Fruit fly (Drosophila melanogaster) whole organism, embryonic: ENCODE results near the gene CheA75a.

Experiments
- Ada2b ChIP-seq: fragments of 200-800 bp; sonication (Bioruptor generic); IDR thresholded peaks from 2 replicates; pipeline ENCODE4 v1.3.6; 2022; ENCODE audit warnings: missing biosample characterization, missing genetic modification characterization
- Atf3 ChIP-seq: fragments of 200-800 bp; sonication (Bioruptor generic); optimal IDR thresholded peaks from 3 replicates; lab custom pipeline; 2016; ENCODE audit warnings: missing biosample characterization, missing genetic modification characterization
- CG10959 ChIP-seq: fragments of 200-800 bp; sonication (Bioruptor generic); IDR thresholded peaks from 2 replicates; pipeline ENCODE4 v1.3.6; 2022; ENCODE audit warnings: missing biosample characterization, missing genetic modification characterization
- CG14014 ChIP-seq: fragments of 200-800 bp; sonication (Bioruptor generic); IDR thresholded peaks from 2 replicates; pipeline ENCODE4 v1.3.6; 2022; ENCODE audit warnings: missing biosample characterization, missing genetic modification characterization
- CG14441 ChIP-seq: fragments of 200-800 bp; sonication (Bioruptor generic); IDR thresholded peaks from 2 replicates; pipeline ENCODE4 v1.3.6; 2022; ENCODE audit warnings: missing biosample characterization, missing genetic modification characterization
- CG1792 ChIP-seq: fragments of 200-800 bp; sonication (Bioruptor generic); optimal IDR thresholded peaks from 2 replicates; lab custom pipeline; 2016; ENCODE audit warnings: missing biosample characterization, missing genetic modification characterization
- CG18476 ChIP-seq: fragments of 200-800 bp; sonication (Bioruptor generic); optimal IDR thresholded peaks from 2 replicates; lab custom pipeline; 2016; ENCODE audit warnings: missing biosample characterization, mild to moderate bottlenecking, missing genetic modification characterization
- CG2199 ChIP-seq: fragments of 200-800 bp; sonication (Bioruptor generic); IDR thresholded peaks from 3 replicates; pipeline ENCODE4 v1.3.6; 2022; ENCODE audit warnings: missing biosample characterization, missing genetic modification characterization
- CG2678 ChIP-seq: fragments of 200-800 bp; sonication (Bioruptor generic); optimal IDR thresholded peaks from 3 replicates; lab custom pipeline; 2019; ENCODE audit warnings: missing biosample characterization, mild to moderate bottlenecking, missing genetic modification characterization, moderate library complexity
- CG6765 ChIP-seq: fragments of 200-800 bp; sonication (Bioruptor generic); optimal IDR thresholded peaks from 3 replicates; lab custom pipeline; 2017; ENCODE audit warnings: missing biosample characterization, mild to moderate bottlenecking, missing genetic modification characterization
- CG7963 ChIP-seq: fragments of 200-800 bp; sonication (Bioruptor generic); IDR thresholded peaks from 3 replicates; pipeline ENCODE4 v1.3.6; 2022; ENCODE audit warnings: missing biosample characterization, missing genetic modification characterization; ENCODE audit not compliant: partially characterized antibody
- CG9437 ChIP-seq: fragments of 200-800 bp; sonication (Bioruptor generic); optimal IDR thresholded peaks from 2 replicates; lab custom pipeline; 2018; ENCODE audit warnings: missing biosample characterization, mild to moderate bottlenecking, missing genetic modification characterization
- Dek ChIP-seq: fragments of 200-800 bp; sonication (Bioruptor generic); optimal IDR thresholded peaks from 3 replicates; lab custom pipeline; 2019; ENCODE audit warnings: missing biosample characterization, mild to moderate bottlenecking, missing genetic modification characterization, moderate library complexity
- Dref ChIP-seq: fragments of 200-800 bp; sonication (Bioruptor generic); IDR thresholded peaks from 2 replicates; pipeline ENCODE4 v1.3.6; 2022; ENCODE audit warnings: missing biosample characterization, missing genetic modification characterization
- H15 ChIP-seq: fragments of 200-800 bp; sonication (Bioruptor generic); IDR thresholded peaks from 3 replicates; pipeline ENCODE4 v1.3.6; 2022; ENCODE audit warnings: missing biosample characterization, missing genetic modification characterization
- H2.0 ChIP-seq: fragments of 200-800 bp; sonication (Bioruptor generic); IDR thresholded peaks from 2 replicates; pipeline ENCODE4 v1.3.6; 2022; ENCODE audit warnings: missing biosample characterization, missing genetic modification characterization
- HLHmδ ChIP-seq: fragments of 200-800 bp; sonication (Bioruptor generic); optimal IDR thresholded peaks from 2 replicates; lab custom pipeline; 2018; ENCODE audit warnings: missing biosample characterization, mild to moderate bottlenecking, missing genetic modification characterization, moderate library complexity
- Hand ChIP-seq: fragments of 200-800 bp; sonication (Bioruptor generic); optimal IDR thresholded peaks from 2 replicates; lab custom pipeline; 2017; ENCODE audit warnings: mild to moderate bottlenecking, missing biosample characterization, missing genetic modification reagents, missing genetic modification characterization
- HmgD ChIP-seq: fragments of 200-800 bp; sonication (Bioruptor generic); optimal IDR thresholded peaks from 3 replicates; lab custom pipeline; 2016; ENCODE audit warnings: missing biosample characterization, missing genetic modification characterization
- Hr3 ChIP-seq: fragments of 200-800 bp; sonication (Bioruptor generic); optimal IDR thresholded peaks from 3 replicates; lab custom pipeline; 2016; ENCODE audit warnings: missing biosample characterization, missing genetic modification characterization
- Jarid2 ChIP-seq: fragments of 200-800 bp; sonication (Bioruptor generic); optimal IDR thresholded peaks from 3 replicates; lab custom pipeline; 2017; ENCODE audit warnings: mild to moderate bottlenecking, missing biosample characterization, missing genetic modification reagents, missing genetic modification characterization
- Oaz ChIP-seq: fragments of 200-800 bp; sonication (Bioruptor generic); IDR thresholded peaks from 2 replicates; pipeline ENCODE4 v1.3.6; 2022; ENCODE audit warnings: missing biosample characterization, missing genetic modification characterization
- Ravus ChIP-seq: fragments of 200-800 bp; sonication (Bioruptor generic); IDR thresholded peaks from 2 replicates; pipeline ENCODE4 v1.3.6; 2022; ENCODE audit warnings: missing biosample characterization, missing genetic modification characterization
- Sin3A ChIP-seq: fragments of >200 bp; optimal IDR thresholded peaks from 2 replicates; lab custom pipeline; 2018
- Stat92E ChIP-seq, 3 experiments: fragments of >200 bp in 2 of 3; fragments of 200-800 bp in 1 of 3; sonication (Bioruptor generic) in 1 of 3; optimal IDR thresholded peaks; 2 replicates each; lab custom pipeline; 2017 to 2019; ENCODE audit warnings: missing biosample characterization in 3 of 3, missing genetic modification characterization in 3 of 3, mild to moderate bottlenecking in 1 of 3, moderate library complexity in 1 of 3
- al ChIP-seq: fragments of 200-800 bp; sonication (Bioruptor generic); IDR thresholded peaks from 2 replicates; pipeline ENCODE4 v1.3.6; 2022; ENCODE audit warnings: missing biosample characterization, missing genetic modification characterization
- ara ChIP-seq: fragments of 200-800 bp; sonication (Bioruptor generic); IDR thresholded peaks from 2 replicates; pipeline ENCODE4 v1.3.6; 2022; ENCODE audit warnings: missing biosample characterization, missing genetic modification characterization
- croc ChIP-seq: fragments of 200-800 bp; sonication (Bioruptor generic); conservative IDR thresholded peaks from 3 replicates; pipeline ENCODE4 v1.3.6; 2022; ENCODE audit warnings: missing biosample characterization, missing genetic modification characterization
- cwo ChIP-seq: fragments of 200-800 bp; sonication (Bioruptor generic); optimal IDR thresholded peaks from 3 replicates; lab custom pipeline; 2017; ENCODE audit warnings: missing biosample characterization, missing genetic modification characterization, mild to moderate bottlenecking, moderate library complexity, missing genetic modification reagents
- hkb ChIP-seq, 2 experiments: fragments of 200-800 bp in 1 of 2; fragments of >200 bp in 1 of 2; sonication (Bioruptor generic) in 1 of 2; IDR thresholded peaks in 1 of 2; optimal IDR thresholded peaks in 1 of 2; 2 replicates each; pipeline versions ENCODE4 v1.3.6 to Lab custom; 2017 to 2022; ENCODE audit warnings: missing biosample characterization in 1 of 2, missing genetic modification characterization in 1 of 2
- ind ChIP-seq: fragments of 200-800 bp; sonication (Bioruptor generic); optimal IDR thresholded peaks from 3 replicates; lab custom pipeline; 2016; ENCODE audit warnings: missing biosample characterization, missing genetic modification characterization
- inv ChIP-seq: fragments of 200-800 bp; sonication (Bioruptor generic); IDR thresholded peaks from 2 replicates; pipeline ENCODE4 v1.3.6; 2022; ENCODE audit warnings: missing biosample characterization, missing genetic modification characterization; ENCODE audit not compliant: partially characterized antibody
- lbe ChIP-seq: fragments of 200-800 bp; sonication (Bioruptor generic); optimal IDR thresholded peaks from 2 replicates; lab custom pipeline; 2016; ENCODE audit warnings: missing biosample characterization, mild to moderate bottlenecking, missing genetic modification characterization
- lola ChIP-seq, 3 experiments: fragments of >200 bp in 2 of 3; fragments of 200-800 bp in 1 of 3; sonication (Bioruptor generic) in 1 of 3; optimal IDR thresholded peaks; 2 replicates each; lab custom pipeline; 2017 to 2019; ENCODE audit warnings: missing biosample characterization in 3 of 3, missing genetic modification characterization in 3 of 3, mild to moderate bottlenecking in 1 of 3, moderate library complexity in 1 of 3
- lov ChIP-seq, 2 experiments: fragments of 200-800 bp in 1 of 2; fragments of >200 bp in 1 of 2; sonication (Bioruptor generic) in 1 of 2; IDR thresholded peaks in 1 of 2; optimal IDR thresholded peaks in 1 of 2; 2 replicates in 1 of 2; 3 replicates in 1 of 2; pipeline versions ENCODE4 v1.3.6 to Lab custom; 2017 to 2022; ENCODE audit warnings: missing biosample characterization in 1 of 2, missing genetic modification characterization in 1 of 2
- maf-S ChIP-seq: fragments of 200-800 bp; sonication (Bioruptor generic); optimal IDR thresholded peaks from 2 replicates; lab custom pipeline; 2016; ENCODE audit warnings: missing biosample characterization, missing genetic modification characterization
- nerfin-1 ChIP-seq: fragments of 200-800 bp; sonication (Bioruptor generic); optimal IDR thresholded peaks from 3 replicates; lab custom pipeline; 2019; ENCODE audit warnings: missing biosample characterization, mild to moderate bottlenecking, missing genetic modification characterization, moderate library complexity
- nmo ChIP-seq: fragments of 200-800 bp; sonication (Bioruptor generic); optimal IDR thresholded peaks from 2 replicates; lab custom pipeline; 2018; ENCODE audit warnings: missing biosample characterization, mild to moderate bottlenecking, missing genetic modification characterization, moderate library complexity
- org-1 ChIP-seq: fragments of 200-800 bp; sonication (Bioruptor generic); optimal IDR thresholded peaks from 2 replicates; lab custom pipeline; 2017; ENCODE audit warnings: missing biosample characterization, missing genetic modification characterization
- otp ChIP-seq: fragments of 200-800 bp; sonication (Bioruptor generic); IDR thresholded peaks from 3 replicates; pipeline ENCODE4, ENCODE4 v1.3.6; 2022; ENCODE audit warnings: missing biosample characterization, missing genetic modification characterization
- ro ChIP-seq: fragments of 200-800 bp; sonication (Bioruptor generic); IDR thresholded peaks from 2 replicates; pipeline ENCODE4 v1.3.6; 2022; ENCODE audit warnings: missing biosample characterization, missing genetic modification characterization
- row ChIP-seq: fragments of 200-800 bp; sonication (Bioruptor generic); IDR thresholded peaks from 3 replicates; pipeline ENCODE4 v1.3.6; 2022; ENCODE audit warnings: missing biosample characterization, missing genetic modification characterization
- so ChIP-seq: fragments of 200-800 bp; sonication (Bioruptor generic); IDR thresholded peaks from 3 replicates; pipeline ENCODE4 v1.3.6; 2022; ENCODE audit warnings: missing biosample characterization, missing genetic modification characterization
- tll ChIP-seq, 2 experiments: fragments of 200-800 bp in 1 of 2; fragments of >200 bp in 1 of 2; sonication (Bioruptor generic) in 1 of 2; optimal IDR thresholded peaks; 2 replicates each; lab custom pipeline; 2017 to 2019; ENCODE audit warnings: missing biosample characterization in 2 of 2, missing genetic modification characterization in 2 of 2, mild to moderate bottlenecking in 1 of 2, moderate library complexity in 1 of 2
- trh ChIP-seq: fragments of 200-800 bp; sonication (Bioruptor generic); optimal IDR thresholded peaks from 2 replicates; lab custom pipeline; 2016; ENCODE audit warnings: missing biosample characterization, missing genetic modification characterization
- vvl ChIP-seq: fragments of 200-800 bp; sonication (Bioruptor generic); IDR thresholded peaks from 2 replicates; pipeline ENCODE4 v1.3.6; 2022; ENCODE audit warnings: missing biosample characterization, missing genetic modification characterization
- wdn ChIP-seq: fragments of 200-800 bp; sonication (Bioruptor generic); IDR thresholded peaks from 2 replicates; pipeline ENCODE4 v1.3.6; 2022; ENCODE audit warnings: missing biosample characterization, missing genetic modification characterization
- zen ChIP-seq: fragments of 200-800 bp; sonication (Bioruptor generic); optimal IDR thresholded peaks from 3 replicates; lab custom pipeline; 2018; ENCODE audit warnings: missing biosample characterization, mild to moderate bottlenecking, missing genetic modification characterization, moderate library complexity

CheA75a gene

dm6 chr3L:18272321-18273054 lies 20.6 kb downstream of the CheA75a start (continued):
- TF ChIP-seq lola (GFP tag; optimal IDR thresholded peaks at IDR 0.05; lab: Kevin White, UChicago) (peak in 1 of 3 experiments; percentile 66), Dek (no peak), maf-S (no peak), ind (GFP tag; lab: Kevin White, UChicago) (peak; percentile 12), Dref (GFP tag; lab: Robert Waterston, UW) (no peak), row (GFP tag; lab: Robert Waterston, UW) (peak; percentile 93), Sin3A (lab: Kevin White, UChicago) (no peak), H15 (GFP tag; lab: Robert Waterston, UW) (0 out of 3 replicates have a peak, but pooled peaks have one; percentile 11), CG14014 (GFP tag; lab: Robert Waterston, UW) (peak; percentile 28; the same call in 1 of the 2 replicates), ara (GFP tag; lab: Robert Waterston, UW) (no peak), wdn (no peak), al (no peak), CG2199 (GFP tag; lab: Robert Waterston, UW) (no peak), CG1792 (GFP tag; lab: Kevin White, UChicago) (no peak), CG18476 (GFP tag; lab: Kevin White, UChicago) (peak; percentile 100), Ada2b (GFP tag; lab: Robert Waterston, UW) (no peak), HLHmδ (GFP tag; lab: Kevin White, UChicago) (no peak), Ravus (GFP tag; lab: Robert Waterston, UW) (no peak), lbe (GFP tag; lab: Kevin White, UChicago) (no peak), Hand (GFP tag; lab: Kevin White, UChicago) (no peak), so (GFP tag; lab: Robert Waterston, UW) (0 out of 3 replicates have a peak, but pooled peaks have one; percentile 31), otp (GFP tag; lab: Robert Waterston, UW) (no peak), zen (tag; lab: Kevin White, UChicago) (peak; percentile 43), nmo (GFP tag; lab: Kevin White, UChicago) (peak; percentile 63), CG2678 (tag; lab: Kevin White, UChicago) (peak; percentile 56), org-1 (peak; percentile 18), H2.0 (GFP tag; lab: Robert Waterston, UW) (no peak), CG10959 (GFP tag; lab: Robert Waterston, UW) (no peak; the same call in 1 of the 2 replicates), vvl (GFP tag; lab: Robert Waterston, UW) (0 out of 2 replicates have a peak, but pooled peaks have one; percentile 6), CG9437 (GFP tag; lab: Kevin White, UChicago) (peak; percentile 37), CG14441 (GFP tag; lab: Robert Waterston, UW) (0 out of 2 replicates have a peak, but pooled peaks have one; percentile 4), ro (no peak), Hr3 (no peak), hkb (optimal IDR thresholded peaks at IDR 0.05; lab: Kevin White, UChicago) (peak; percentile 100), hkb (GFP tag; IDR thresholded peaks at IDR 0.05; lab: Robert Waterston, UW) (0 out of 2 replicates have a peak, but pooled peaks have one; percentile 18), croc (GFP tag; lab: Robert Waterston, UW) (peak; percentile 47; the same call in 2 of the 3 replicates), inv (GFP tag; lab: Robert Waterston, UW) (no peak), trh (GFP tag; lab: Kevin White, UChicago) (no peak), nerfin-1 (tag; lab: Kevin White, UChicago) (peak; percentile 86), HmgD (GFP tag; lab: Kevin White, UChicago) (no peak), CG6765 (GFP tag; lab: Kevin White, UChicago) (no peak), Jarid2 (no peak), lov (optimal IDR thresholded peaks at IDR 0.05; lab: Kevin White, UChicago) (peak; percentile 53), lov (GFP tag; IDR thresholded peaks at IDR 0.05; lab: Robert Waterston, UW) (no peak), Atf3 (no peak), Stat92E (GFP tag; optimal IDR thresholded peaks at IDR 0.05; lab: Kevin White, UChicago) (peak in 1 of 3 experiments; percentile 42), cwo (no peak), Oaz (GFP tag; lab: Robert Waterston, UW) (no peak), tll (GFP tag; optimal IDR thresholded peaks at IDR 0.05; lab: Kevin White, UChicago) (peak in 1 of 2 experiments; percentile 41), CG7963 (GFP tag; lab: Robert Waterston, UW) (no peak)
